Worm (Caenorhabditis elegans) whole organism, midembryonic: ENCODE results near the gene C55B6.7.

Source experiments
- T22C8.4 ChIP-seq: fragments of 200-800 bp; sonication (Bioruptor generic); IDR thresholded peaks from 2 replicates; pipeline ENCODE4 v1.3.6; 2022; ENCODE audit warnings: missing genetic modification characterization, missing compliant biosample characterization
- cog-1 ChIP-seq: sonication (generic microtip); optimal IDR thresholded peaks from 2 replicates; lab custom pipeline; 2016; ENCODE audit warnings: missing genetic modification characterization, missing compliant biosample characterization
- flt-1 ChIP-seq: fragments of 200-800 bp; sonication (Bioruptor generic); IDR thresholded peaks from 2 replicates; pipeline ENCODE4 v1.3.6; 2022; ENCODE audit warnings: missing genetic modification characterization, missing compliant biosample characterization
- klf-2 ChIP-seq: fragments of 200-800 bp; sonication (Bioruptor generic); conservative IDR thresholded peaks from 2 replicates; pipeline ENCODE4 v1.3.6; 2022; ENCODE audit warnings: missing genetic modification reagents, missing genetic modification characterization, missing compliant biosample characterization
- med-1 ChIP-seq: sonication (generic microtip); optimal IDR thresholded peaks from 2 replicates; lab custom pipeline; 2017; ENCODE audit warnings: missing genetic modification characterization, mild to moderate bottlenecking, missing compliant biosample characterization, antibody characterized with exemption, missing genetic modification reagents; ENCODE audit not compliant: insufficient read depth
- ref-1 ChIP-seq: fragments of 200-800 bp; sonication (Bioruptor generic); conservative IDR thresholded peaks from 2 replicates; pipeline ENCODE4 v1.3.6; 2022; ENCODE audit warnings: missing genetic modification reagents, missing genetic modification characterization, missing compliant biosample characterization
- tab-1 ChIP-seq: fragments of 200-800 bp; sonication (Bioruptor generic); IDR thresholded peaks from 2 replicates; pipeline ENCODE4 v1.3.6; 2022; ENCODE audit warnings: missing genetic modification characterization, missing compliant biosample characterization
- ztf-23 ChIP-seq: fragments of 200-800 bp; sonication (Bioruptor generic); IDR thresholded peaks from 2 replicates; pipeline ENCODE4 v1.3.6; 2022; ENCODE audit warnings: missing genetic modification reagents, missing genetic modification characterization, missing compliant biosample characterization
- ztf-29 ChIP-seq: fragments of 200-800 bp; sonication (Bioruptor generic); IDR thresholded peaks from 2 replicates; pipeline ENCODE4 v1.3.6; 2022; ENCODE audit warnings: missing genetic modification reagents, missing genetic modification characterization, missing compliant biosample characterization

Gene C55B6.7

DNA sequence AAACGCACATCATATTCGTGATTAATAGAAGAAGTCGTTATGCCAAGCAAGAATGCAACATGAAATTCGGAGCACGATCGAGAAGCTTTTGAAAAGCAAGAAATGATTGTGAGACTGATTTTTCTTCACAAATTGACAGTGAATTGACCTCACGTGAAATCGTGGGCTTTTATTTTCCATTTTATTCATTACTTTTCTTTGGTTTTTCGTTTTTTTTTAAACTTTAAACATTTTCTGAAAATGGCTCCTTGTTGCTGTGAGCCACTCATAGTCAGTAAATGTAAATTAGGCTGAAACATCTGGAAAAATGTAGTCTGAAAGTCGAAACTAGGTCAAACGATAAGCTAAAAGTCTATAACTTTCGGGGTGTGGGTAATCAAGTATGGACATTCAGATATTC, 13.4 kb upstream of the C55B6.7 start, which contains the start of gene C55B6.5:
Gene C55B6.5 (minus strand): TSS at position 101 of the 400 bp plus-strand sequence.
- TF ChIP-seq ref-1 (GFP tag; lab: Robert Waterston, UW) (no peak), ztf-29 (GFP tag; lab: Robert Waterston, UW) (no peak), med-1 (GFP tag; lab: Kevin White, UChicago) (no peak), T22C8.4 (no peak), klf-2 (no peak), tab-1 (GFP tag; lab: Robert Waterston, UW) (no peak), ztf-23 (GFP tag; lab: Robert Waterston, UW) (no peak), flt-1 (no peak), cog-1 (no peak)

DNA sequence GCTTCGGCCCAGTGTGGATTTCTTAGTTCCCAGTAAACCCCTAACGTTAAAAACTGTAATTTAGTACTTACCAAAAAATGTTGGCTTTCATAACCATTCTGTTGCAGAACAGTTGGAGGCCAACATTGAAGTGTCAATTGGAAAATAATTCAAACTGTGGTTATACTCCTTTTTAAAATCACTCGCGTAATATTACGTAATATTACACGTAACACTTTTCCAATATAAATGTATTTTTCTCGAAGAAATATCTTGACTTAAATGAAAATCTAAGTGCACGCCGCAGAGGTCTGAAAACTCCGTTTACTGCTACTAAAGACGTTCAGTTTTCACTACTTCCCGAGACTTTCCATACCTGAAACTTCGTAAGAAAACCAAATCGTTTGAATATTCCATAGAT, 12.4 kb upstream of the C55B6.7 start:
- TF ChIP-seq ztf-23 (GFP tag; lab: Robert Waterston, UW) (no peak), ztf-29 (GFP tag; lab: Robert Waterston, UW) (no peak)

DNA sequence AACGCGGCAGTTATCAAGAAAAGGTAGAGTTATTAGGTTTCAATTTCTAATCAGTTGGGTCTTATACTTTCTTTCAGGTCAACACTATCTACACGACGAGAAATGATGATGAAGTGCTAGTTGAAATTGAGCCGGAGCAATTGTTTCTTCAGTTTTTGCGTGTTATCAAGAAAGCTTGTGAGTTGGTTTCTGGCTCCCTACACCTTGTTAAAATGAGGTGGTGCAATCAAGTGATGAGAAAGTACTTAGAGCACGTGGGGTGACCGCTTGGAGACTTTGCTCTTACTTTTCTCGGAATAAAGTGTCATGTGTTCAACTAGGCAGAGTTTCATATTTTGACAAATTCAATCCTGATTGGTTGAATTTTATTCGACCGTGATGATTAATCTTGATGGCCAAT, 8.7 kb upstream of the C55B6.7 start:
- TF ChIP-seq cog-1 = no peak
- no peak for TF ChIP-seq klf-2
- no peak for TF ChIP-seq ztf-23 (GFP tag; lab: Robert Waterston, UW)
- no peak for TF ChIP-seq ref-1 (GFP tag; lab: Robert Waterston, UW)
- TF ChIP-seq tab-1 (GFP tag; lab: Robert Waterston, UW) = no peak
- TF ChIP-seq med-1 (GFP tag; lab: Kevin White, UChicago) = no peak
- no peak for TF ChIP-seq T22C8.4
- no peak for TF ChIP-seq ztf-29 (GFP tag; lab: Robert Waterston, UW)
- no peak for TF ChIP-seq flt-1

DNA sequence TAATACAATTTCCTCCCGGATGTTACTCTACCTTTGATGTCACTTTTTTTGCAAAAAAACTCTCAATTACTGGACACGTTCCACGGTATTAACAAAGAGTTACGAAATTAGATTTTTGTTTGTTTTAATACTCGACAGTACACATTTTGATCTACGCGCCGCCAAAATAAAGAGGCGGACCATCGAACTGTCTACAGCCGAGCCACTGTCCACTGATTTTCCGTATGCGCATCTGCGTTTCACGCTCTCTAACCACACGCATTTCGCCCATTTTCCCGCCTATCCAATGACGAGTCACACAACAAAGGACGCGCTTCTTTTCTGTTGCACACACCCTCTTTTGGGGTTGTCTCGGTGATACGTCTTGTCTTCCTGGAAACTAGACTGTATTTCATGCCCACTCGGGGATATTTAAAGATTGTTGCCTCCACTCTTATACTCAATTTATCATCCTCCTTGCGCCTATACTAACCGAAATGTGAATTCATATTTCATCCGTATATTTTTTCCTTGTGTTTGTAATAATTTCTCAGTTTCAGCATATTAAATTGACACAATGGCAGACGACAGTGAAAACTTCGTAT, 8.1 kb upstream of the C55B6.7 start, which contains the start of gene C55B6.1:
Gene C55B6.1 (plus strand): TSS at position 534 of the 584 bp plus-strand sequence.
- TF ChIP-seq ztf-29 (GFP tag; lab: Robert Waterston, UW) (no peak), tab-1 (GFP tag; lab: Robert Waterston, UW) (no peak), ztf-23 (GFP tag; lab: Robert Waterston, UW) (no peak), cog-1 (no peak), flt-1 (no peak), ref-1 (GFP tag; lab: Robert Waterston, UW) (no peak), klf-2 (no peak), med-1 (GFP tag; lab: Kevin White, UChicago) (no peak), T22C8.4 (no peak)

DNA sequence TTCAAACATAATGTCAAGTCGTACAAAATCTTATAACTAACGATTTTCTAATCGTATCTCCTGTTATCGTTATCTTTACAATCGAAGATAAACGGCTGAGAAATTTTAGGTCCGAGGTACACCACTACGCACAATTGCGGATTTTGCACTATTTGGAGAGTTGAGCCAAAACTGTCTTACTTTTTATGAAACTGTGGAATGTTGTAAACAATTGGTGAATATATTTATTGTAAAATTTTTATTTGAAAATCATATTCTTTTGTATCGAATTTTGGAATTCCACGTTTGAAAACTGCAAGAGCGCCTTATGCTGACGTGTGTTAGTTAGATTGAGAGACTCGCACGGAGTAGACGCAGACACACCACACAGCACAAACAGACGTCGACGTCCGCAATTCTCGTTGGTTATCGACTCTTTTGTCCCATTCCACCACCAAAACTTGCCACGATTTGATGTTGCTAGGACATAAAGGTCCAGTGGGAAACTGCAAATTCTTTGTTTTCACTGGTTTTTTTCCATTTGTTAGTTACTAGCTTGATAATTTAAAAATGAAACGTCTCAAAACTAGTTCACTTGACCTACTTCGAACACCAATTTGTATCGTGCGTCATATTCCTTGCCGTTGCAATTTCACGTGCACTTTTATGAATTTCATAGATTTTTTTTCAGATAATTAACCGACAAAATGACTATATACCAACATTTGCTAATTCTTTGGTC, 2.3 kb upstream of the C55B6.7 start, which contains the start of gene dnj-7:
Gene dnj-7 (plus strand): TSS at position 671 of the 721 bp plus-strand sequence.
- TF ChIP-seq klf-2 (no peak), med-1 (GFP tag; lab: Kevin White, UChicago) (no peak), tab-1 (GFP tag; lab: Robert Waterston, UW) (no peak), flt-1 (no peak), cog-1 (no peak), ztf-29 (GFP tag; lab: Robert Waterston, UW) (no peak), ref-1 (GFP tag; lab: Robert Waterston, UW) (no peak)

DNA sequence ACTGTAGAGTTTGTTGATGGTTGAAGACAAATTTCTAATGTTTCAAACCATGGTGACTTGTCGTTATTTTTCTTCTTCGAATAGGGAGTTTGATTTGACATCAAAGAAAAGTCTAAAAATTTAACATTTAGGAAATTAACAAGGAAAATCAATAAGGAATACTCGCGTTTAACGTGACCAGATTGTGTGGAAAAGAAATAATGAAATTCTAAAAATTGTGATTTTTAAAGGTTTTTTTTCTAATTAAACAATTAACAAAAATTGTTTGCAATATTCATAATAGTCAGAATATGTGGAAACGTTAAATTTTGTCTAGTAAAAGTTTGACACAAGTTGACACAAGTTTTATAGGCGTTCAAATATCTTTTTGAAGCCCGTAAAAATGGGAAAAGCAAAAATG, 4.2 kb downstream of the C55B6.7 start, which contains the start of gene C55B6.4:
Gene C55B6.4 (minus strand): TSS at position 101 of the 400 bp plus-strand sequence.
- TF ChIP-seq T22C8.4 (no peak), klf-2 (no peak), flt-1 (no peak), tab-1 (GFP tag; lab: Robert Waterston, UW) (no peak), ztf-29 (GFP tag; lab: Robert Waterston, UW) (no peak), cog-1 (no peak)

DNA sequence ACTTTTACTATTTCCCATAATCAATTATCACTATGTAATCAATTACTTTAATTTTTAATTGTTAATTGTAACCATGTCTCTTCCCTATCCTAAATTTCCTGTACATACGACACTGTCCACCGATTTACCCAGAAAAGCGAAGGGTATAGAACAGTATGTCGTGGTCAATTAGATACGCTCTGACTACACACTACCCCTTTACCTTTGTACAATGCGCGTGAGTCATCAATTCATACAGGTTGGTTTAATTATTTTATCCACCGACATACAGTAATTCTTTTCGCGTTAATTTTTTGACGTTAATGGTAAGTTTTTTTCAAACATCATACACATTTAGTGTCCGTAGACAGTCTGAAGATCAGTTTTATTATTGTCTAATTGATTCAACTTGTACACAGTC, 10.2 kb downstream of the C55B6.7 start:
- TF ChIP-seq flt-1 (no peak), cog-1 (no peak)

DNA sequence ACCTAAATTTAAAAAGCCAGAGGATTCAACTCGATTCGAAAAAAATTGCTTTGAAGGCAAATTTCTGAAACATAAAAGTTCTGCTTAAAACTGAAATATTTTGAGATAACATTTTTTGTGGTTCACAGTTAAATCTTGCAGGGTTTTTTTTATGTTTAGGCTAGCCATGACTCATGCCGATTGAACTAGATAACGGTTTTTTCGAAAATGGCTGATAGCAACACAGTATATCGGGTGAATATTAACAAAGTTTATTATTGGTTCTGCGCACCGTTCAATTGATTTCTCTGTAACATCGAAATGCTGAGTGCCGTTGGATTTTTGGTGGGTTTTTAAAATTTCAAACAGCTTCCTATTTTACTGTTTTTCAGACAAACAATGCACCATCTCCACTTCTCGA, 14.4 kb downstream of the C55B6.7 start, which contains the start of gene F43E12.1:
Gene F43E12.1 (plus strand): TSS at position 301 of the 400 bp plus-strand sequence.
- no peak for TF ChIP-seq med-1 (GFP tag; lab: Kevin White, UChicago)
- no peak for TF ChIP-seq T22C8.4
- TF ChIP-seq ztf-29 (GFP tag; lab: Robert Waterston, UW) = no peak
- TF ChIP-seq ref-1 (GFP tag; lab: Robert Waterston, UW) = no peak
- no peak for TF ChIP-seq flt-1
- no peak for TF ChIP-seq klf-2
- no peak for TF ChIP-seq tab-1 (GFP tag; lab: Robert Waterston, UW)
- no peak for TF ChIP-seq ztf-23 (GFP tag; lab: Robert Waterston, UW)

DNA sequence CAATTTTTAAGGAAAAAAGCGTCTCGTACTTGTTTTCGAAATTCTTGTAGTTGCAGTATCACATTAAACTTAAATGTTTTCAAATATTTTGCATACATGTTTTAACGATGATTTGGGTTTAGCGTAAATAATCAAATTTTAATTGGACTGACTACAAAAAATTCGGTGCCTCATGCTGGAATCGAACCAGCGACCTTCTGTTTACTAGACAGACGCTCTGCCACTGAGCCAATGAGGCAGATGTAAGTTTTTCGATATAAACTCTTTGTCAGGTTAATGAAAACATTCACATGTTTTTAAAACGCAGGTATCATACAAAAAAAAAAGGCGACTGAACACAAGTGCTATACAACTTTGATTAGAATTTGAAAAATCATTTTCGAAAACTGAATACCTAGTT, 15.0 kb downstream of the C55B6.7 start:
- TF ChIP-seq ztf-23 (GFP tag; lab: Robert Waterston, UW) (no peak), cog-1 (no peak), tab-1 (GFP tag; lab: Robert Waterston, UW) (no peak), T22C8.4 (no peak), klf-2 (no peak), ztf-29 (GFP tag; lab: Robert Waterston, UW) (no peak), ref-1 (GFP tag; lab: Robert Waterston, UW) (no peak), med-1 (GFP tag; lab: Kevin White, UChicago) (no peak), flt-1 (no peak)

DNA sequence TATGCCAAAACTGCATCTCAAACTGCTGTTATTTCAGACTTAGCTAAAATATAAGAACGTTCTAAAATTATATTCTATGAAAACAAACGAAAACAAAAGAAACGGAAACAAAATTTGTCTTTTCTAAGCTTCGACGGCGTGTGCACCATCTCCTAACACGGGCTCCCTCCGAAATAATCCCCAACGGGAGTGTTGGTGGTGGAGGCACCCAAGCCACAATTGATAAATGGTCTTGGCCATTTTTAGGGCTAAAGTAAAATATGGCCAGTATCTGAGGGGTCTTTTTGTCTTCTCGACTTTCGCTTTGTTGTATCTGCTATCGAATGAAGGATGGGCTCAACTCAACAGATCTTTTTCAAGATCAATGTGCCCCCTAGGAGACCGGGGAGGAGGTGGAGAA, 16.4 kb downstream of the C55B6.7 start:
- no peak for TF ChIP-seq tab-1 (GFP tag; lab: Robert Waterston, UW)
- no peak for TF ChIP-seq med-1 (GFP tag; lab: Kevin White, UChicago)
- no peak for TF ChIP-seq ztf-23 (GFP tag; lab: Robert Waterston, UW)
- TF ChIP-seq T22C8.4 = no peak
- TF ChIP-seq ref-1 (GFP tag; lab: Robert Waterston, UW) = no peak
- no peak for TF ChIP-seq cog-1
- no peak for TF ChIP-seq ztf-29 (GFP tag; lab: Robert Waterston, UW)
- no peak for TF ChIP-seq klf-2
- TF ChIP-seq flt-1 = no peak
